Worm (Caenorhabditis elegans) whole organism, late embryonic: ENCODE measurements around the gene Y43F8C.7.

ENCODE experiments used
- C08G9.2 ChIP-seq: sonication (generic microtip); optimal IDR thresholded peaks from 2 replicates; lab custom pipeline; 2016; ENCODE audit warnings: mild to moderate bottlenecking, missing genetic modification characterization, moderate library complexity, missing compliant biosample characterization
- F13H6.1 ChIP-seq: sonication (generic microtip); optimal IDR thresholded peaks from 2 replicates; lab custom pipeline; 2016; ENCODE audit warnings: missing genetic modification characterization, missing compliant biosample characterization
- K02D7.2 ChIP-seq: sonication (generic microtip); optimal IDR thresholded peaks from 2 replicates; lab custom pipeline; 2017; ENCODE audit warnings: mild to moderate bottlenecking, missing genetic modification characterization, missing compliant biosample characterization
- K09A11.1 ChIP-seq: sonication (generic microtip); optimal IDR thresholded peaks from 2 replicates; lab custom pipeline; 2017; ENCODE audit warnings: antibody characterized with exemption, mild to moderate bottlenecking, missing genetic modification characterization, missing compliant biosample characterization; ENCODE audit not compliant: insufficient read depth
- T23F11.4 ChIP-seq: fragments of 200-800 bp; sonication (Bioruptor generic); optimal IDR thresholded peaks from 2 replicates; lab custom pipeline; 2018; ENCODE audit warnings: mild to moderate bottlenecking, missing genetic modification characterization, missing compliant biosample characterization
- Y22D7AL.16 ChIP-seq: sonication (generic microtip); optimal IDR thresholded peaks from 2 replicates; lab custom pipeline; 2016; ENCODE audit warnings: missing genetic modification characterization, missing compliant biosample characterization
- ama-1 ChIP-seq: fragments of 150-350 bp; optimal IDR thresholded peaks from 2 replicates; lab custom pipeline; 2014
- ceh-2 ChIP-seq: sonication (generic microtip); optimal IDR thresholded peaks from 2 replicates; lab custom pipeline; 2016; ENCODE audit warnings: missing genotype, missing genetic modification characterization, missing compliant biosample characterization
- ceh-22 ChIP-seq: sonication (generic microtip); optimal IDR thresholded peaks from 2 replicates; lab custom pipeline; 2017; ENCODE audit warnings: missing biosample characterization, missing genetic modification characterization
- ceh-24 ChIP-seq: sonication (generic microtip); optimal IDR thresholded peaks from 2 replicates; lab custom pipeline; 2016; ENCODE audit warnings: mild to moderate bottlenecking, missing genetic modification characterization, missing compliant biosample characterization
- ceh-31 ChIP-seq: sonication (generic microtip); optimal IDR thresholded peaks from 2 replicates; lab custom pipeline; 2016; ENCODE audit warnings: missing genetic modification characterization, missing compliant biosample characterization
- ceh-45 ChIP-seq: fragments of 200-800 bp; sonication (Bioruptor generic); IDR thresholded peaks from 2 replicates; pipeline ENCODE4 v1.3.6; 2022; ENCODE audit warnings: missing genetic modification reagents, missing genetic modification characterization, missing compliant biosample characterization
- ceh-48 ChIP-seq: sonication (generic microtip); optimal IDR thresholded peaks from 2 replicates; lab custom pipeline; 2016; ENCODE audit warnings: missing genetic modification characterization, inconsistent platforms, missing compliant biosample characterization
- dmd-4 ChIP-seq: sonication (generic microtip); optimal IDR thresholded peaks from 2 replicates; lab custom pipeline; 2016; ENCODE audit warnings: borderline replicate concordance, missing genetic modification characterization, missing compliant biosample characterization
- dve-1 ChIP-seq: sonication (generic microtip); optimal IDR thresholded peaks from 2 replicates; lab custom pipeline; 2017; ENCODE audit warnings: antibody characterized with exemption, mild to moderate bottlenecking, missing genetic modification characterization, missing compliant biosample characterization
- elt-2 ChIP-seq: sonication (generic microtip); optimal IDR thresholded peaks from 2 replicates; lab custom pipeline; 2016; ENCODE audit warnings: missing genetic modification reagents, missing genetic modification characterization, missing compliant biosample characterization
- elt-4 ChIP-seq: sonication (generic microtip); optimal IDR thresholded peaks from 2 replicates; lab custom pipeline; 2016; ENCODE audit warnings: missing genetic modification characterization, missing compliant biosample characterization
- ets-4 ChIP-seq: sonication (generic microtip); optimal IDR thresholded peaks from 2 replicates; lab custom pipeline; 2016; ENCODE audit warnings: missing genetic modification characterization, missing compliant biosample characterization
- eyg-1 ChIP-seq: sonication (generic microtip); optimal IDR thresholded peaks from 2 replicates; lab custom pipeline; 2016; ENCODE audit warnings: missing genotype, missing genetic modification characterization, missing compliant biosample characterization
- fax-1 ChIP-seq: sonication (generic microtip); optimal IDR thresholded peaks from 2 replicates; lab custom pipeline; 2016; ENCODE audit warnings: missing genotype, missing genetic modification characterization, missing compliant biosample characterization
- fkh-10 ChIP-seq: fragments of 150-350 bp; optimal IDR thresholded peaks from 2 replicates; lab custom pipeline; 2014; ENCODE audit warnings: missing biosample characterization, missing genetic modification reagents, missing genetic modification characterization
- gmeb-2 ChIP-seq: sonication (generic microtip); optimal IDR thresholded peaks from 2 replicates; lab custom pipeline; 2016; ENCODE audit warnings: missing genetic modification characterization, inconsistent platforms, missing compliant biosample characterization
- hlh-13 ChIP-seq: fragments of 200-800 bp; sonication (Bioruptor generic); optimal IDR thresholded peaks from 2 replicates; lab custom pipeline; 2018; ENCODE audit warnings: mild to moderate bottlenecking, missing genetic modification characterization, missing compliant biosample characterization
- hlh-30 ChIP-seq: sonication (generic microtip); optimal IDR thresholded peaks from 2 replicates; lab custom pipeline; 2017; ENCODE audit warnings: antibody characterized with exemption, missing genetic modification characterization, missing compliant biosample characterization; ENCODE audit not compliant: insufficient read depth
- madf-2 ChIP-seq: sonication (generic microtip); optimal IDR thresholded peaks from 2 replicates; lab custom pipeline; 2017; ENCODE audit warnings: missing genetic modification characterization, missing compliant biosample characterization
- mec-3 ChIP-seq: sonication (generic microtip); optimal IDR thresholded peaks from 2 replicates; lab custom pipeline; 2016; ENCODE audit warnings: borderline replicate concordance, missing genetic modification characterization, missing compliant biosample characterization
- nfya-1 ChIP-seq: sonication (generic microtip); optimal IDR thresholded peaks from 2 replicates; lab custom pipeline; 2017; ENCODE audit warnings: missing genetic modification characterization, mild to moderate bottlenecking, missing compliant biosample characterization, antibody characterized with exemption, moderate library complexity
- nhr-11 ChIP-seq: fragments of 150-350 bp; optimal IDR thresholded peaks from 2 replicates; lab custom pipeline; 2014; ENCODE audit warnings: missing biosample characterization, missing genetic modification characterization
- nhr-232 ChIP-seq: sonication (generic microtip); optimal IDR thresholded peaks from 2 replicates; lab custom pipeline; 2016; ENCODE audit warnings: missing genetic modification characterization, missing compliant biosample characterization
- npax-4 ChIP-seq: sonication (generic microtip); optimal IDR thresholded peaks from 2 replicates; lab custom pipeline; 2016; ENCODE audit warnings: missing genetic modification characterization, missing compliant biosample characterization
- odd-2 ChIP-seq: sonication (generic microtip); optimal IDR thresholded peaks from 2 replicates; lab custom pipeline; 2017; ENCODE audit warnings: antibody characterized with exemption, mild to moderate bottlenecking, missing genetic modification characterization, missing compliant biosample characterization
- pag-3 ChIP-seq: sonication (generic microtip); optimal IDR thresholded peaks from 2 replicates; lab custom pipeline; 2016; ENCODE audit warnings: missing compliant biosample characterization, missing genetic modification characterization, borderline replicate concordance
- pat-9 ChIP-seq: fragments of 200-800 bp; sonication (Bioruptor generic); optimal IDR thresholded peaks from 2 replicates; lab custom pipeline; 2018; ENCODE audit warnings: mild to moderate bottlenecking, missing genetic modification characterization, moderate library complexity, missing compliant biosample characterization
- pax-1 ChIP-seq: fragments of 150-350 bp; optimal IDR thresholded peaks from 2 replicates; lab custom pipeline; 2014; ENCODE audit warnings: missing biosample characterization, missing genetic modification characterization
- pha-2 ChIP-seq: sonication (generic microtip); optimal IDR thresholded peaks from 2 replicates; lab custom pipeline; 2017; ENCODE audit warnings: mild to moderate bottlenecking, missing genetic modification characterization, missing compliant biosample characterization
- ref-2 ChIP-seq: sonication (generic microtip); optimal IDR thresholded peaks from 2 replicates; lab custom pipeline; 2016; ENCODE audit warnings: missing genetic modification characterization, missing compliant biosample characterization
- sdc-2 ChIP-seq: sonication (generic microtip); optimal IDR thresholded peaks from 2 replicates; lab custom pipeline; 2016; ENCODE audit warnings: missing genotype, missing genetic modification characterization, missing compliant biosample characterization
- tbx-2 ChIP-seq: sonication (generic microtip); optimal IDR thresholded peaks from 2 replicates; lab custom pipeline; 2016; ENCODE audit warnings: missing genetic modification characterization, missing compliant biosample characterization
- ttx-3 ChIP-seq: sonication (generic microtip); optimal IDR thresholded peaks from 2 replicates; lab custom pipeline; 2016; ENCODE audit warnings: missing genetic modification reagents, missing genetic modification characterization, missing compliant biosample characterization
- unc-3 ChIP-seq, 2 experiments: fragments of 200-800 bp in 1 of 2; sonication (Bioruptor generic) in 1 of 2; sonication (generic microtip) in 1 of 2; conservative IDR thresholded peaks in 1 of 2; optimal IDR thresholded peaks in 1 of 2; 2 replicates each; pipeline versions ENCODE4 v1.3.6 to Lab custom; 2016 to 2022; ENCODE audit warnings: missing compliant biosample characterization in 2 of 2, missing genetic modification characterization in 2 of 2, missing genetic modification reagents in 1 of 2
- unc-42 ChIP-seq: sonication (generic microtip); optimal IDR thresholded peaks from 2 replicates; lab custom pipeline; 2016; ENCODE audit warnings: missing genotype, missing genetic modification characterization, missing compliant biosample characterization
- unc-55 ChIP-seq: sonication (generic microtip); optimal IDR thresholded peaks from 2 replicates; lab custom pipeline; 2017; ENCODE audit warnings: missing biosample characterization, missing genetic modification reagents, missing genetic modification characterization
- zip-5 ChIP-seq: sonication (generic microtip); optimal IDR thresholded peaks from 2 replicates; lab custom pipeline; 2016; ENCODE audit warnings: missing genetic modification characterization, missing compliant biosample characterization
- ztf-16 ChIP-seq: sonication (generic microtip); optimal IDR thresholded peaks from 2 replicates; lab custom pipeline; 2017; ENCODE audit warnings: missing genetic modification characterization, missing compliant biosample characterization

Gene Y43F8C.7

ce11 chrV:19664574-19664973 is 20.7 kb upstream of the Y43F8C.7 start:
- TF ChIP-seq dve-1 (tag; lab: Kevin White, UChicago) (peak; percentile 71), fkh-10 (no peak)

- TF ChIP-seq madf-2 (tag; lab: Kevin White, UChicago) = no peak
- no peak for TF ChIP-seq tbx-2
- no peak for TF ChIP-seq ets-4 (tag; lab: Kevin White, UChicago)
- TF ChIP-seq odd-2 (tag; lab: Kevin White, UChicago) = no peak
- TF ChIP-seq F13H6.1 = no peak
- no peak for TF ChIP-seq ceh-31 (tag; lab: Kevin White, UChicago)
- no peak for TF ChIP-seq sdc-2 (tag; lab: Kevin White, UChicago)
- no peak for TF ChIP-seq ceh-24 (tag; lab: Kevin White, UChicago)
- no peak for TF ChIP-seq ceh-22 (tag; lab: Kevin White, UChicago)
- no peak for TF ChIP-seq unc-42 (tag; lab: Kevin White, UChicago)
- no peak for TF ChIP-seq T23F11.4 (GFP tag; lab: Kevin White, UChicago)
Observed at ce11 chrV:19655151-19655550, 11.3 kb upstream of the Y43F8C.7 start, which contains the start of gene dmd-3. Gene dmd-3, minus strand, starts transcription at chrV:19655251.

- no peak for TF ChIP-seq ceh-48 (tag; lab: Kevin White, UChicago)
Observed at ce11 chrV:19645572-19646155, 1.8 kb upstream of the Y43F8C.7 start, which contains the start of gene Y43F8C.9. Gene Y43F8C.9, plus strand, starts transcription at chrV:19646105.

- peak; percentile 72 for TF ChIP-seq hlh-30
- TF ChIP-seq zip-5 (tag; lab: Kevin White, UChicago) = peak; percentile 86
- TF ChIP-seq ceh-31 (tag; lab: Kevin White, UChicago) = peak; percentile 92
- no peak for TF ChIP-seq pax-1 (tag; lab: Kevin White, UChicago)
- peak; percentile 98 for TF ChIP-seq eyg-1 (tag; lab: Kevin White, UChicago)
- peak; percentile 99 for TF ChIP-seq pha-2 (tag; lab: Kevin White, UChicago)
- peak; percentile 95 for TF ChIP-seq gmeb-2 (tag; lab: Kevin White, UChicago)
- TF ChIP-seq dmd-4 = peak; percentile 95
- peak; percentile 91 for TF ChIP-seq C08G9.2 (tag; lab: Kevin White, UChicago)
- peak; percentile 99 for TF ChIP-seq elt-2 (tag; lab: Kevin White, UChicago)
- TF ChIP-seq pag-3 (tag; lab: Kevin White, UChicago) = peak; percentile 99
- peak; percentile 93 for TF ChIP-seq mec-3 (tag; lab: Kevin White, UChicago)
- TF ChIP-seq npax-4 (tag; lab: Kevin White, UChicago) = peak; percentile 96
- TF ChIP-seq odd-2 (tag; lab: Kevin White, UChicago) = peak; percentile 86
- peak; percentile 97 for TF ChIP-seq hlh-13 (GFP tag; lab: Kevin White, UChicago)
- no peak for TF ChIP-seq elt-4 (tag; lab: Kevin White, UChicago)
- peak; percentile 90 for TF ChIP-seq unc-3 (GFP tag; conservative IDR thresholded peaks at IDR 0.05; lab: Robert Waterston, UW)
- TF ChIP-seq unc-3 (tag; optimal IDR thresholded peaks at IDR 0.05; lab: Kevin White, UChicago) = peak; percentile 97
- peak; percentile 98 for TF ChIP-seq ref-2 (tag; lab: Kevin White, UChicago)
- TF ChIP-seq Y22D7AL.16 = peak; percentile 96
- TF ChIP-seq pat-9 (tag; lab: Kevin White, UChicago) = peak; percentile 99
- peak; percentile 99 for TF ChIP-seq ztf-16 (tag; lab: Kevin White, UChicago)
- TF ChIP-seq ceh-2 (tag; lab: Kevin White, UChicago) = peak; percentile 96
- no peak for TF ChIP-seq nhr-11 (tag; lab: Kevin White, UChicago)
- peak; percentile 94 for TF ChIP-seq K09A11.1
- TF ChIP-seq ama-1 (lab: Kevin White, UChicago) = no peak
- TF ChIP-seq K02D7.2 (tag; lab: Kevin White, UChicago) = peak; percentile 98
- TF ChIP-seq ceh-45 (GFP tag; lab: Robert Waterston, UW) = peak; percentile 97
- TF ChIP-seq T23F11.4 (GFP tag; lab: Kevin White, UChicago) = peak; percentile 98
- peak; percentile 89 for TF ChIP-seq nfya-1 (tag; lab: Kevin White, UChicago)
- TF ChIP-seq fkh-10 = peak; percentile 82
- peak; percentile 93 for TF ChIP-seq ceh-24 (tag; lab: Kevin White, UChicago)
- peak; percentile 67 for TF ChIP-seq unc-55
- TF ChIP-seq nhr-232 = peak; percentile 98
- peak; percentile 95 for TF ChIP-seq fax-1 (tag; lab: Kevin White, UChicago)
- peak; percentile 89 for TF ChIP-seq unc-42 (tag; lab: Kevin White, UChicago)
- peak; percentile 97 for TF ChIP-seq ttx-3
- TF ChIP-seq sdc-2 (tag; lab: Kevin White, UChicago) = peak; percentile 91
Observed at ce11 chrV:19643015-19643414, 815 bp downstream of the Y43F8C.7 start.
